Worm (Caenorhabditis elegans): ENCODE measurements around the gene Y47D7A.12.

The Y47D7A.12 gene

ce11 chrV:4396257-4396656 lies 33.2 kb downstream of the Y47D7A.12 start, which contains the start of gene F13A2.3:
TSS of gene F13A2.3 (minus strand) at chrV:4396357.
- TF ChIP-seq lin-15B (tag; optimal IDR thresholded peaks at IDR 0.05) (no peak), fkh-2 (tag; optimal IDR thresholded peaks at IDR 0.05) (no peak), elt-2 (tag; optimal IDR thresholded peaks at IDR 0.05) (no peak), nhr-43 (tag; optimal IDR thresholded peaks at IDR 0.05; ENCODE audit: poor library complexity, severe bottlenecking) (no peak), jun-1 (tag; optimal IDR thresholded peaks at IDR 0.05) (no peak), ama-1 (optimal IDR thresholded peaks at IDR 0.05) (no peak), ceh-82 (tag; optimal IDR thresholded peaks at IDR 0.05) (no peak), skn-1 (tag; optimal IDR thresholded peaks at IDR 0.05) (no peak), egl-27 (tag; optimal IDR thresholded peaks at IDR 0.05) (no peak), fkh-10 (GFP tag; optimal IDR thresholded peaks at IDR 0.05) (no peak), egl-5 (tag; optimal IDR thresholded peaks at IDR 0.05) (no peak), nhr-12 (tag; optimal IDR thresholded peaks at IDR 0.05) (no peak), hmg-11 (tag; optimal IDR thresholded peaks at IDR 0.05) (no peak), nhr-23 (tag; optimal IDR thresholded peaks at IDR 0.05) (no peak), ceh-9 (tag; optimal IDR thresholded peaks at IDR 0.05) (no peak), pha-4 (tag; optimal IDR thresholded peaks at IDR 0.05) (no peak), pqm-1 (tag; optimal IDR thresholded peaks at IDR 0.05) (no peak)

- no peak for TF ChIP-seq lin-39 (tag; optimal IDR thresholded peaks at IDR 0.05)
- no peak for TF ChIP-seq lsy-12 (tag; optimal IDR thresholded peaks at IDR 0.05)
- TF ChIP-seq jun-1 (tag; optimal IDR thresholded peaks at IDR 0.05) = no peak
- peak; percentile 93 for TF ChIP-seq nfya-1 (tag; optimal IDR thresholded peaks at IDR 0.05; ENCODE audit: insufficient read depth)
Observed at ce11 chrV:4387916-4388315, 41.6 kb downstream of the Y47D7A.12 start.

ce11 chrV:4387402-4387801 lies 42.1 kb downstream of the Y47D7A.12 start, which contains the start of gene F13A2.9:
TSS of gene F13A2.9 (minus strand) at chrV:4387502.
- TF ChIP-seq elt-1 (tag; optimal IDR thresholded peaks at IDR 0.05) (no peak), mdl-1 (tag; optimal IDR thresholded peaks at IDR 0.05) (no peak), elt-2 (tag; optimal IDR thresholded peaks at IDR 0.05) (no peak), ceh-82 (tag; optimal IDR thresholded peaks at IDR 0.05) (no peak), ceh-16 (tag; optimal IDR thresholded peaks at IDR 0.05) (no peak), lin-39 (tag; optimal IDR thresholded peaks at IDR 0.05) (no peak), mml-1 (tag; optimal IDR thresholded peaks at IDR 0.05) (no peak), nhr-67 (tag; optimal IDR thresholded peaks at IDR 0.05) (no peak), fkh-10 (GFP tag; optimal IDR thresholded peaks at IDR 0.05) (no peak), jun-1 (tag; optimal IDR thresholded peaks at IDR 0.05) (no peak), ZK546.5 (tag; optimal IDR thresholded peaks at IDR 0.05) (no peak), daf-12 (tag; optimal IDR thresholded peaks at IDR 0.05) (no peak), sea-2 (GFP tag; optimal IDR thresholded peaks at IDR 0.05) (no peak), nhr-12 (tag; optimal IDR thresholded peaks at IDR 0.05) (no peak), snpc-4 (tag; optimal IDR thresholded peaks at IDR 0.05) (no peak), fkh-2 (tag; optimal IDR thresholded peaks at IDR 0.05) (no peak)

ce11 chrV:4386173-4386572 lies 43.3 kb downstream of the Y47D7A.12 start, which contains the start of gene F13A2.10:
TSS of gene F13A2.10 (minus strand) at chrV:4386273.
- TF ChIP-seq nhr-28 (tag; optimal IDR thresholded peaks at IDR 0.05) (no peak), unc-62 (GFP tag; optimal IDR thresholded peaks at IDR 0.05) (no peak), R02D3.7 (tag; optimal IDR thresholded peaks at IDR 0.05) (no peak), ama-1 (optimal IDR thresholded peaks at IDR 0.05) (no peak), fkh-2 (tag; optimal IDR thresholded peaks at IDR 0.05) (no peak), pha-4 (tag; optimal IDR thresholded peaks at IDR 0.05) (no peak), nhr-23 (tag; optimal IDR thresholded peaks at IDR 0.05) (no peak), nhr-67 (tag; optimal IDR thresholded peaks at IDR 0.05) (no peak), eor-1 (tag; optimal IDR thresholded peaks at IDR 0.05) (no peak), tbx-2 (tag; optimal IDR thresholded peaks at IDR 0.05) (no peak), ztf-4 (tag; optimal IDR thresholded peaks at IDR 0.05) (no peak), nhr-11 (tag; optimal IDR thresholded peaks at IDR 0.05) (no peak), nhr-43 (tag; optimal IDR thresholded peaks at IDR 0.05; ENCODE audit: poor library complexity, severe bottlenecking) (no peak), fkh-10 (GFP tag; optimal IDR thresholded peaks at IDR 0.05) (no peak), sea-2 (GFP tag; optimal IDR thresholded peaks at IDR 0.05) (no peak), aly-2 (tag; optimal IDR thresholded peaks at IDR 0.05) (no peak), pqm-1 (tag; optimal IDR thresholded peaks at IDR 0.05) (no peak), nhr-12 (tag; optimal IDR thresholded peaks at IDR 0.05) (no peak), nhr-76 (tag; optimal IDR thresholded peaks at IDR 0.05) (no peak)

Data from whole organism, L3 larva.